Worm (Caenorhabditis elegans): Measurements from ENCODE around the gene trpp-12.

The trpp-12 gene

DNA sequence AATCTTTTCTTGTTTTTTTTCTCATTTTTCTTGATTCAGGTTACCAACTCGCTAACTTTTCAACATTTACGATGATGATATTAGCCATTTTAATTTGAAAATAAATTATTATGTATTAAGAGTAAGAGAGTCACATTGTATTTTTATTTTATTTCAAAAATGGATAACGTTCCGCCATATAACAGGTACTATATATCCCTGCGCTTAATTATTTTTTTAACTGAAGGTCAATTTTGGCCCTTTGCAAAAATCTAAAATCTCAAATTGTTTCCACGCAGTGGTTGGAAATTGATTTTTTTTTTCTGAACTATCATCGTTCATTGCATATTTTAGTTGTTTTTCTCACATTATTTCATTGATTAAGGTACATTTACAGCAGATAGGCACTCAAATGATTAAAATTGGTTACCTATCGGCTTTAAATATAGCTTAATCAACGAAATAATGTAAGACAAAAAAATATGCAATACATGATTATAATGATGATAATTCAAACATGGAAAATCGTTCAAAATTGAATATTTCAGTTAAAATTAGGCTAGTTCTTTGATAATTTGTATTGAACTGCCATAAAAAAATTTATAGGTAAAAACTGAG lies 44.7 kb upstream of the trpp-12 start:
- TF ChIP-seq mxl-1 (tag; optimal IDR thresholded peaks at IDR 0.05) (no peak), lin-35 (GFP tag; optimal IDR thresholded peaks at IDR 0.05) (peak in 2 of 3 experiments; percentile 50 to 91), hsf-1 (GFP tag; IDR thresholded peaks at IDR 0.05) (no peak), T26A5.8 (tag; optimal IDR thresholded peaks at IDR 0.05) (no peak), F52B5.7 (tag; optimal IDR thresholded peaks at IDR 0.05) (no peak), ztf-25 (GFP tag; IDR thresholded peaks at IDR 0.05) (no peak), nfya-2 (GFP tag; IDR thresholded peaks at IDR 0.05) (no peak), madf-8 (GFP tag; conservative IDR thresholded peaks at IDR 0.05) (no peak), snpc-4 (GFP tag; optimal IDR thresholded peaks at IDR 0.05) (no peak), snpc-4 (tag; optimal IDR thresholded peaks at IDR 0.05) (peak in 3 of 4 experiments; percentile 56 to 68 (median 67)), ets-4 (GFP tag; optimal IDR thresholded peaks at IDR 0.05) (no peak), gei-17 (GFP tag; optimal IDR thresholded peaks at IDR 0.05) (peak; percentile 96), tbx-9 (tag; optimal IDR thresholded peaks at IDR 0.05; ENCODE audit: borderline replicate concordance) (no peak), D2030.7 (GFP tag; IDR thresholded peaks at IDR 0.05) (no peak), sea-2 (GFP tag; IDR thresholded peaks at IDR 0.05) (no peak), attf-3 (GFP tag; conservative IDR thresholded peaks at IDR 0.05) (no peak), hlh-26 (GFP tag; conservative IDR thresholded peaks at IDR 0.05) (no peak), lsy-27 (tag; optimal IDR thresholded peaks at IDR 0.05; ENCODE audit: borderline replicate concordance, insufficient read depth) (no peak), ZK185.1 (tag; optimal IDR thresholded peaks at IDR 0.05; ENCODE audit: poor library complexity, severe bottlenecking) (peak; percentile 94), ztf-6 (GFP tag; IDR thresholded peaks at IDR 0.05) (no peak), Y67H2A.10 (GFP tag; conservative IDR thresholded peaks at IDR 0.05) (no peak), lir-1 (GFP tag; conservative IDR thresholded peaks at IDR 0.05) (no peak), nfya-1 (tag; optimal IDR thresholded peaks at IDR 0.05; ENCODE audit: borderline replicate concordance, insufficient read depth) (no peak), pbrm-1 (GFP tag; IDR thresholded peaks at IDR 0.05) (peak; percentile 82), mes-4 (tag; optimal IDR thresholded peaks at IDR 0.05) (no peak), dox-1 (GFP tag; IDR thresholded peaks at IDR 0.05) (peak; percentile 86), cebp-1 (GFP tag; IDR thresholded peaks at IDR 0.05) (no peak), cebp-1 (tag; optimal IDR thresholded peaks at IDR 0.05) (peak; percentile 87), madf-6 (GFP tag; IDR thresholded peaks at IDR 0.05) (no peak), dpff-1 (tag; optimal IDR thresholded peaks at IDR 0.05) (peak; percentile 26), C06A6.2 (GFP tag; conservative IDR thresholded peaks at IDR 0.05) (peak; percentile 83), Y95B8A.8 (GFP tag; IDR thresholded peaks at IDR 0.05) (no peak), ccch-3 (GFP tag; optimal IDR thresholded peaks at IDR 0.05) (peak; percentile 60), egl-18 (GFP tag; IDR thresholded peaks at IDR 0.05) (no peak), ztf-26 (tag; optimal IDR thresholded peaks at IDR 0.05) (peak; percentile 98), ceh-79 (tag; optimal IDR thresholded peaks at IDR 0.05) (no peak), athp-1 (tag; optimal IDR thresholded peaks at IDR 0.05) (no peak), ztf-22 (GFP tag; optimal IDR thresholded peaks at IDR 0.05) (peak; percentile 33), C17E4.6 (GFP tag; IDR thresholded peaks at IDR 0.05) (no peak), egrh-3 (GFP tag; IDR thresholded peaks at IDR 0.05) (no peak), ekl-4 (GFP tag; IDR thresholded peaks at IDR 0.05) (peak; percentile 16; the same call in 1 of the 2 replicates), K12H6.12 (tag; optimal IDR thresholded peaks at IDR 0.05) (peak; percentile 68), fkh-3 (tag; optimal IDR thresholded peaks at IDR 0.05) (no peak), F39B2.1 (GFP tag; IDR thresholded peaks at IDR 0.05) (no peak), F22D6.2 (tag; optimal IDR thresholded peaks at IDR 0.05) (peak; percentile 89), K11D2.4 (GFP tag; IDR thresholded peaks at IDR 0.05) (peak; percentile 93), ceh-27 (GFP tag; optimal IDR thresholded peaks at IDR 0.05) (peak; percentile 67), F57C9.4 (tag; optimal IDR thresholded peaks at IDR 0.05) (no peak), die-1 (tag; optimal IDR thresholded peaks at IDR 0.05) (no peak)
